Fruit fly (Drosophila melanogaster): ENCODE results near the gene CG9701.

CG9701 gene

DNA sequence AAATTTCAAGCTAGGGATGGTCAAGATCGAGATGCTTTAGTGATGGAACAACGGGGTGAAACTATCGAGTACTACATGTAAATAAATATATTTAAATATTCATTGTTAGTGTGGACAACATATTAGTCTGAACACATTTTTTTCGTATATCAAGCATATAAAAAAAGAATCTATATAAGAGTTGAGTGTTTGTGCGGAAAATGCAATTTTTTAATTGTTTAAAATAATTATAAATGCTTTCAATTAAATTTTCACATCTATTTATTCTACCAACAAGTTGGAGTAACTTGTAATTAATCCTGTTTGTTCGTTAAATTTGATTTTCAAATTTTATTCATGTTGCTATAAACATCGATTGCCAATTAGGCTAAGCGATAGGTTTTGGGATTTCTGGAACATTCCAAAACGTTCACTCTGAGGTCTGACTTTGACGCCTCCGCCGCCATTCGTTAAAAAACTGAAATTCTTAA lies 46.4 kb downstream of the CG9701 start, which contains the start of the genes mus302 and CG9705 (continued):
- TF ChIP-seq Sox100B (GFP tag; optimal IDR thresholded peaks at IDR 0.05), result no peak
- no peak for TF ChIP-seq fd102C (GFP tag; optimal IDR thresholded peaks at IDR 0.05)
- no peak for TF ChIP-seq sob (GFP tag; IDR thresholded peaks at IDR 0.05)
- peak; percentile 33 for TF ChIP-seq CG17802 (tag; optimal IDR thresholded peaks at IDR 0.05)
- TF ChIP-seq CG12219 (GFP tag; optimal IDR thresholded peaks at IDR 0.05), result no peak
- TF ChIP-seq CG7372 (GFP tag; IDR thresholded peaks at IDR 0.05), result 0 out of 2 replicates have a peak, but pooled peaks have one; percentile 15
- no peak for TF ChIP-seq Sry-β (GFP tag; optimal IDR thresholded peaks at IDR 0.05)
- no peak for TF ChIP-seq CG16863 (GFP tag; optimal IDR thresholded peaks at IDR 0.05)
- TF ChIP-seq CG14965 (GFP tag; optimal IDR thresholded peaks at IDR 0.05; ENCODE audit: borderline replicate concordance), result no peak
- TF ChIP-seq CG8290 (GFP tag; optimal IDR thresholded peaks at IDR 0.05), result peak; percentile 31
- no peak for TF ChIP-seq CG8290 (tag; optimal IDR thresholded peaks at IDR 0.05)
- no peak for TF ChIP-seq fru (optimal IDR thresholded peaks at IDR 0.05)
- no peak for TF ChIP-seq ab (GFP tag; optimal IDR thresholded peaks at IDR 0.05)
- TF ChIP-seq klu (GFP tag; IDR thresholded peaks at IDR 0.05), result no peak
- no peak for TF ChIP-seq CG9609 (GFP tag; optimal IDR thresholded peaks at IDR 0.05)
- no peak for TF ChIP-seq HLHmδ (GFP tag; optimal IDR thresholded peaks at IDR 0.05)
- TF ChIP-seq cas (GFP tag; IDR thresholded peaks at IDR 0.05), result peak; percentile 8; the same call in 1 of the 2 replicates
- no peak for TF ChIP-seq CG6654 (GFP tag; optimal IDR thresholded peaks at IDR 0.05)
- peak; percentile 45 for TF ChIP-seq CG3281 (GFP tag; optimal IDR thresholded peaks at IDR 0.05)
- no peak for TF ChIP-seq CG10431 (GFP tag; optimal IDR thresholded peaks at IDR 0.05)
- TF ChIP-seq CG15696 (tag; optimal IDR thresholded peaks at IDR 0.05), result peak; percentile 55
- no peak; the same call in 2 of the 3 replicates for TF ChIP-seq zen2 (GFP tag; IDR thresholded peaks at IDR 0.05; ENCODE audit: partially characterized antibody)
- no peak for TF ChIP-seq exex (tag; optimal IDR thresholded peaks at IDR 0.05)
- no peak for TF ChIP-seq CG18764 (GFP tag; optimal IDR thresholded peaks at IDR 0.05)
- no peak for TF ChIP-seq CG32767 (GFP tag; IDR thresholded peaks at IDR 0.05)
- peak; percentile 12 for TF ChIP-seq D19A (tag; optimal IDR thresholded peaks at IDR 0.05)
- no peak for TF ChIP-seq sim (GFP tag; IDR thresholded peaks at IDR 0.05)
- no peak for TF ChIP-seq mirr (GFP tag; optimal IDR thresholded peaks at IDR 0.05)
- TF ChIP-seq CG6683 (GFP tag; optimal IDR thresholded peaks at IDR 0.05), result no peak
- TF ChIP-seq Bgb (GFP tag; IDR thresholded peaks at IDR 0.05; ENCODE audit: partially characterized antibody), result no peak; the same call in none of the 2 replicates
- TF ChIP-seq ac (GFP tag; optimal IDR thresholded peaks at IDR 0.05), result no peak
- TF ChIP-seq croc (GFP tag; conservative IDR thresholded peaks at IDR 0.05), result no peak
- peak; percentile 11 for TF ChIP-seq Max (GFP tag; optimal IDR thresholded peaks at IDR 0.05)
- TF ChIP-seq Eip74EF (GFP tag; optimal IDR thresholded peaks at IDR 0.05), result no peak
- no peak for TF ChIP-seq Jarid2 (GFP tag; optimal IDR thresholded peaks at IDR 0.05)
- TF ChIP-seq CG11723 (GFP tag; optimal IDR thresholded peaks at IDR 0.05), result peak; percentile 7
- TF ChIP-seq HmgD (GFP tag; optimal IDR thresholded peaks at IDR 0.05), result no peak
- TF ChIP-seq CG6254 (GFP tag; optimal IDR thresholded peaks at IDR 0.05), result no peak
- no peak for TF ChIP-seq CG11398 (GFP tag; optimal IDR thresholded peaks at IDR 0.05)
- TF ChIP-seq Xbp1 (GFP tag; optimal IDR thresholded peaks at IDR 0.05), result peak; percentile 65
- TF ChIP-seq Ada2b (GFP tag; IDR thresholded peaks at IDR 0.05), result peak; percentile 36; the same call in 1 of the 2 replicates
- peak; percentile 61; the same call in 2 of the 3 replicates for TF ChIP-seq vnd (GFP tag; IDR thresholded peaks at IDR 0.05; ENCODE audit: partially characterized antibody)
- TF ChIP-seq chif (GFP tag; optimal IDR thresholded peaks at IDR 0.05), result peak in 1 of 2 experiments; percentile 25
- peak; percentile 81 for TF ChIP-seq CG12391 (tag; optimal IDR thresholded peaks at IDR 0.05)
- TF ChIP-seq CG12659 (GFP tag; optimal IDR thresholded peaks at IDR 0.05), result peak; percentile 67
- no peak for TF ChIP-seq usp (GFP tag; optimal IDR thresholded peaks at IDR 0.05)
- TF ChIP-seq jigr1 (GFP tag; IDR thresholded peaks at IDR 0.05), result no peak
- no peak for TF ChIP-seq CG13123 (GFP tag; optimal IDR thresholded peaks at IDR 0.05)
- TF ChIP-seq CG3065 (GFP tag; optimal IDR thresholded peaks at IDR 0.05), result no peak
- TF ChIP-seq Vsx1 (GFP tag; optimal IDR thresholded peaks at IDR 0.05), result no peak
- TF ChIP-seq Bteb2 (GFP tag; optimal IDR thresholded peaks at IDR 0.05), result peak; percentile 2
